Worm (Caenorhabditis elegans): ENCODE data around the gene C48B4.11.

The C48B4.11 gene

ce11 chrIII:9525252-9525651 is 40.7 kb downstream of the C48B4.11 start, which contains the start of gene trpp-3:
trpp-3 (plus strand) TSS chrIII:9525552.
- no peak for TF ChIP-seq dpff-1 (tag; optimal IDR thresholded peaks at IDR 0.05)
- TF ChIP-seq dpl-1 (GFP tag; optimal IDR thresholded peaks at IDR 0.05) = no peak
- TF ChIP-seq snpc-3.4 (tag; optimal IDR thresholded peaks at IDR 0.05) = no peak
- TF ChIP-seq ama-1 (optimal IDR thresholded peaks at IDR 0.05) = no peak
- no peak for TF ChIP-seq ama-1 (GFP tag; optimal IDR thresholded peaks at IDR 0.05)
- no peak for TF ChIP-seq madf-8 (GFP tag; conservative IDR thresholded peaks at IDR 0.05)
- TF ChIP-seq B0336.3 (GFP tag; IDR thresholded peaks at IDR 0.05) = no peak
- TF ChIP-seq F55B11.4 (tag; optimal IDR thresholded peaks at IDR 0.05; ENCODE audit: borderline replicate concordance, insufficient read depth) = no peak
- no peak for TF ChIP-seq attf-5 (GFP tag; optimal IDR thresholded peaks at IDR 0.05)
- TF ChIP-seq unc-62 (GFP tag; optimal IDR thresholded peaks at IDR 0.05) = no peak
- no peak for TF ChIP-seq repo-1 (tag; optimal IDR thresholded peaks at IDR 0.05)
- no peak for TF ChIP-seq pbrm-1 (GFP tag; IDR thresholded peaks at IDR 0.05)
- TF ChIP-seq hmg-20 (GFP tag; IDR thresholded peaks at IDR 0.05) = no peak
- TF ChIP-seq ztf-18 (tag; optimal IDR thresholded peaks at IDR 0.05) = no peak
- TF ChIP-seq rec-8 (tag; optimal IDR thresholded peaks at IDR 0.05) = no peak
- no peak for TF ChIP-seq Y53G8AR.9 (GFP tag; conservative IDR thresholded peaks at IDR 0.05)
- no peak for TF ChIP-seq nfya-2 (GFP tag; IDR thresholded peaks at IDR 0.05)

ce11 chrIII:9523581-9523980 is 42.3 kb downstream of the C48B4.11 start, which contains the start of gene mrps-23:
mrps-23 (minus strand) TSS chrIII:9523672.
- no peak for TF ChIP-seq ztf-28 (GFP tag; IDR thresholded peaks at IDR 0.05)
- peak; percentile 33 for TF ChIP-seq F23B12.7 (tag; optimal IDR thresholded peaks at IDR 0.05; ENCODE audit: insufficient read depth)
- TF ChIP-seq attf-5 (GFP tag; optimal IDR thresholded peaks at IDR 0.05) = no peak
- no peak for TF ChIP-seq aptf-3 (GFP tag; IDR thresholded peaks at IDR 0.05)
- TF ChIP-seq B0336.3 (GFP tag; IDR thresholded peaks at IDR 0.05) = no peak
- no peak for TF ChIP-seq Y56A3A.18 (GFP tag; IDR thresholded peaks at IDR 0.05)
- TF ChIP-seq hmg-20 (GFP tag; IDR thresholded peaks at IDR 0.05) = no peak
- no peak for TF ChIP-seq D2030.7 (GFP tag; IDR thresholded peaks at IDR 0.05)
- TF ChIP-seq Y53G8AR.9 (GFP tag; conservative IDR thresholded peaks at IDR 0.05) = 0 out of 2 replicates have a peak, but pooled peaks have one; percentile 8
- TF ChIP-seq tbp1 (GFP tag; optimal IDR thresholded peaks at IDR 0.05) = no peak
- no peak for TF ChIP-seq K12H6.12 (tag; optimal IDR thresholded peaks at IDR 0.05)
- TF ChIP-seq B0035.1 (tag; optimal IDR thresholded peaks at IDR 0.05) = no peak
- TF ChIP-seq F57C9.4 (tag; optimal IDR thresholded peaks at IDR 0.05) = no peak
- TF ChIP-seq ZK185.1 (tag; optimal IDR thresholded peaks at IDR 0.05; ENCODE audit: poor library complexity, severe bottlenecking) = no peak
- TF ChIP-seq nfya-1 (tag; optimal IDR thresholded peaks at IDR 0.05; ENCODE audit: borderline replicate concordance, insufficient read depth) = no peak
- TF ChIP-seq lin-54 (GFP tag; optimal IDR thresholded peaks at IDR 0.05) = no peak
- TF ChIP-seq nfyb-1 (GFP tag; IDR thresholded peaks at IDR 0.05) = no peak
- TF ChIP-seq F52B5.7 (tag; optimal IDR thresholded peaks at IDR 0.05) = no peak
- TF ChIP-seq dpff-1 (tag; optimal IDR thresholded peaks at IDR 0.05) = no peak
- TF ChIP-seq repo-1 (tag; optimal IDR thresholded peaks at IDR 0.05) = no peak
- 0 out of 2 replicates have a peak, but pooled peaks have one; percentile 25 for TF ChIP-seq madf-3 (GFP tag; IDR thresholded peaks at IDR 0.05)
- TF ChIP-seq ccch-3 (GFP tag; optimal IDR thresholded peaks at IDR 0.05) = no peak
- TF ChIP-seq B0019.2 (GFP tag; conservative IDR thresholded peaks at IDR 0.05) = no peak
- TF ChIP-seq madf-10 (tag; optimal IDR thresholded peaks at IDR 0.05) = no peak
- TF ChIP-seq mxl-1 (tag; optimal IDR thresholded peaks at IDR 0.05) = no peak
- 0 out of 2 replicates have a peak, but pooled peaks have one; percentile 33 for TF ChIP-seq dox-1 (GFP tag; IDR thresholded peaks at IDR 0.05)
- TF ChIP-seq ztf-3 (GFP tag; optimal IDR thresholded peaks at IDR 0.05) = no peak
- TF ChIP-seq Y67H2A.10 (GFP tag; conservative IDR thresholded peaks at IDR 0.05) = no peak
- TF ChIP-seq lin-40 (tag; optimal IDR thresholded peaks at IDR 0.05) = no peak
- TF ChIP-seq ztf-18 (tag; optimal IDR thresholded peaks at IDR 0.05) = peak; percentile 43
- TF ChIP-seq pbrm-1 (GFP tag; IDR thresholded peaks at IDR 0.05) = 0 out of 2 replicates have a peak, but pooled peaks have one; percentile 11
- TF ChIP-seq mcd-1 (GFP tag; IDR thresholded peaks at IDR 0.05) = 0 out of 2 replicates have a peak, but pooled peaks have one; percentile 7
- no peak for TF ChIP-seq C17E4.6 (GFP tag; IDR thresholded peaks at IDR 0.05)
- TF ChIP-seq nhr-80 (tag; optimal IDR thresholded peaks at IDR 0.05) = no peak
- TF ChIP-seq ztf-26 (tag; optimal IDR thresholded peaks at IDR 0.05) = no peak
- no peak for TF ChIP-seq nhr-90 (tag; optimal IDR thresholded peaks at IDR 0.05)
- no peak for TF ChIP-seq snpc-1.1 (tag; optimal IDR thresholded peaks at IDR 0.05; ENCODE audit: insufficient read depth)
